Fruit fly (Drosophila melanogaster) whole organism, embryonic: ENCODE measurements around the gene CG9269.

ENCODE experiments used
- Antp ChIP-seq: fragments of 200-800 bp; sonication (Bioruptor generic); optimal IDR thresholded peaks from 3 replicates; lab custom pipeline; 2016; ENCODE audit warnings: missing biosample characterization, missing genetic modification characterization
- Atf-2 ChIP-seq: fragments of 200-800 bp; sonication (Bioruptor generic); optimal IDR thresholded peaks from 2 replicates; lab custom pipeline; 2016; ENCODE audit warnings: missing biosample characterization, missing genetic modification characterization
- Awh ChIP-seq: fragments of 200-800 bp; sonication (Bioruptor generic); IDR thresholded peaks from 2 replicates; pipeline ENCODE4, ENCODE4 v1.3.6; 2022; ENCODE audit warnings: missing biosample characterization, missing genetic modification characterization
- CG10267 ChIP-seq: fragments of 200-800 bp; sonication (Bioruptor generic); optimal IDR thresholded peaks from 2 replicates; lab custom pipeline; 2018; ENCODE audit warnings: missing biosample characterization, mild to moderate bottlenecking, missing genetic modification characterization, moderate library complexity
- CG10321 ChIP-seq: fragments of 200-800 bp; sonication (Bioruptor generic); IDR thresholded peaks from 2 replicates; pipeline ENCODE4 v1.3.6; 2022; ENCODE audit warnings: missing biosample characterization, missing genetic modification characterization
- CG10543 ChIP-seq: fragments of 200-800 bp; sonication (Bioruptor generic); optimal IDR thresholded peaks from 3 replicates; lab custom pipeline; 2017; ENCODE audit warnings: missing biosample characterization, mild to moderate bottlenecking, missing genetic modification characterization, moderate library complexity
- CG11456 ChIP-seq: fragments of 200-800 bp; sonication (Bioruptor generic); IDR thresholded peaks from 3 replicates; pipeline ENCODE4 v1.3.6; 2022; ENCODE audit warnings: missing biosample characterization, missing genetic modification characterization
- CG11695 ChIP-seq: fragments of 200-800 bp; sonication (Bioruptor generic); IDR thresholded peaks from 3 replicates; pipeline ENCODE4 v1.3.6; 2022; ENCODE audit warnings: missing biosample characterization, missing genetic modification characterization
- CG12299 ChIP-seq: fragments of 200-800 bp; sonication (Bioruptor generic); optimal IDR thresholded peaks from 2 replicates; lab custom pipeline; 2018; ENCODE audit warnings: missing biosample characterization, mild to moderate bottlenecking, missing genetic modification characterization
- CG14710 ChIP-seq: fragments of 200-800 bp; sonication (Bioruptor generic); optimal IDR thresholded peaks from 3 replicates; lab custom pipeline; 2019; ENCODE audit warnings: missing biosample characterization, mild to moderate bottlenecking, missing genetic modification characterization, moderate library complexity
- CG14860 ChIP-seq: fragments of 200-800 bp; sonication (Bioruptor generic); IDR thresholded peaks from 3 replicates; pipeline ENCODE4 v1.3.6; 2022; ENCODE audit warnings: missing biosample characterization, missing genetic modification characterization; ENCODE audit not compliant: partially characterized antibody
- CG15269 ChIP-seq: fragments of 200-800 bp; sonication (Bioruptor generic); optimal IDR thresholded peaks from 2 replicates; lab custom pipeline; 2018; ENCODE audit warnings: missing biosample characterization, mild to moderate bottlenecking, missing genetic modification characterization, moderate library complexity
- CG15514 ChIP-seq: fragments of 200-800 bp; sonication (Bioruptor generic); optimal IDR thresholded peaks from 3 replicates; lab custom pipeline; 2017; ENCODE audit warnings: missing biosample characterization, missing genetic modification characterization, mild to moderate bottlenecking, moderate library complexity, missing genetic modification reagents
- CG3281 ChIP-seq: fragments of 200-800 bp; sonication (Bioruptor generic); optimal IDR thresholded peaks from 3 replicates; lab custom pipeline; 2017; ENCODE audit warnings: missing biosample characterization, mild to moderate bottlenecking, missing genetic modification characterization
- CG34422 ChIP-seq: fragments of 200-800 bp; sonication (Bioruptor generic); IDR thresholded peaks from 3 replicates; pipeline ENCODE4 v1.3.6; 2022; ENCODE audit warnings: missing biosample characterization, missing genetic modification characterization
- CG3847 ChIP-seq: fragments of 200-800 bp; sonication (Bioruptor generic); IDR thresholded peaks from 2 replicates; pipeline ENCODE4 v1.3.6; 2022; ENCODE audit warnings: missing biosample characterization, missing genetic modification characterization
- CG4707 ChIP-seq: fragments of 200-800 bp; sonication (Bioruptor generic); optimal IDR thresholded peaks from 2 replicates; lab custom pipeline; 2018; ENCODE audit warnings: missing biosample characterization, mild to moderate bottlenecking, missing genetic modification characterization, moderate library complexity
- CG6254 ChIP-seq: fragments of 200-800 bp; sonication (Bioruptor generic); optimal IDR thresholded peaks from 3 replicates; lab custom pipeline; 2017; ENCODE audit warnings: mild to moderate bottlenecking, missing biosample characterization, missing genetic modification reagents, missing genetic modification characterization
- CG6813 ChIP-seq: fragments of 200-800 bp; sonication (Bioruptor generic); optimal IDR thresholded peaks from 2 replicates; lab custom pipeline; 2017; ENCODE audit warnings: missing biosample characterization, missing genetic modification characterization, mild to moderate bottlenecking, moderate library complexity, missing genetic modification reagents
- CG6854 ChIP-seq: fragments of 200-800 bp; sonication (Bioruptor generic); optimal IDR thresholded peaks from 3 replicates; lab custom pipeline; 2017; ENCODE audit warnings: missing biosample characterization, mild to moderate bottlenecking, missing genetic modification characterization
- CG8765 ChIP-seq: fragments of 200-800 bp; sonication (Bioruptor generic); IDR thresholded peaks from 2 replicates; pipeline ENCODE4 v1.3.6; 2022; ENCODE audit warnings: missing biosample characterization, missing genetic modification characterization
- D19B ChIP-seq: fragments of 200-800 bp; sonication (Bioruptor generic); optimal IDR thresholded peaks from 2 replicates; lab custom pipeline; 2017; ENCODE audit warnings: missing biosample characterization, mild to moderate bottlenecking, missing genetic modification characterization
- Dek ChIP-seq: fragments of 200-800 bp; sonication (Bioruptor generic); optimal IDR thresholded peaks from 3 replicates; lab custom pipeline; 2019; ENCODE audit warnings: missing biosample characterization, mild to moderate bottlenecking, missing genetic modification characterization, moderate library complexity
- Fer3 ChIP-seq: fragments of 200-800 bp; sonication (Bioruptor generic); optimal IDR thresholded peaks from 2 replicates; lab custom pipeline; 2018; ENCODE audit warnings: missing biosample characterization, mild to moderate bottlenecking, missing genetic modification characterization, moderate library complexity
- HLH3B ChIP-seq: fragments of 200-800 bp; sonication (Bioruptor generic); IDR thresholded peaks from 2 replicates; pipeline ENCODE4 v1.3.6; 2022; ENCODE audit warnings: missing biosample characterization, missing genetic modification characterization
- HLHmδ ChIP-seq: fragments of 200-800 bp; sonication (Bioruptor generic); optimal IDR thresholded peaks from 2 replicates; lab custom pipeline; 2018; ENCODE audit warnings: missing biosample characterization, mild to moderate bottlenecking, missing genetic modification characterization, moderate library complexity
- Hr39 ChIP-seq: fragments of >200 bp; optimal IDR thresholded peaks from 2 replicates; lab custom pipeline; 2017
- Hr51 ChIP-seq, 2 experiments: fragments of 200-800 bp; sonication (Bioruptor generic); optimal IDR thresholded peaks; 2 replicates in 1 of 2; 3 replicates in 1 of 2; lab custom pipeline; 2016 to 2018; ENCODE audit warnings: missing biosample characterization in 2 of 2, missing genetic modification characterization in 2 of 2, mild to moderate bottlenecking in 1 of 2, moderate library complexity in 1 of 2
- Jarid2 ChIP-seq: fragments of 200-800 bp; sonication (Bioruptor generic); optimal IDR thresholded peaks from 3 replicates; lab custom pipeline; 2017; ENCODE audit warnings: mild to moderate bottlenecking, missing biosample characterization, missing genetic modification reagents, missing genetic modification characterization
- Mes4 ChIP-seq: fragments of 200-800 bp; sonication (Bioruptor generic); optimal IDR thresholded peaks from 2 replicates; lab custom pipeline; 2016; ENCODE audit warnings: missing biosample characterization, missing genetic modification characterization
- Oli ChIP-seq: fragments of 200-800 bp; sonication (Bioruptor generic); optimal IDR thresholded peaks from 2 replicates; lab custom pipeline; 2018; ENCODE audit warnings: missing biosample characterization, mild to moderate bottlenecking, missing genetic modification characterization, moderate library complexity
- Ravus ChIP-seq: fragments of 200-800 bp; sonication (Bioruptor generic); IDR thresholded peaks from 2 replicates; pipeline ENCODE4 v1.3.6; 2022; ENCODE audit warnings: missing biosample characterization, missing genetic modification characterization
- Sry-δ ChIP-seq: fragments of 200-800 bp; sonication (Bioruptor generic); optimal IDR thresholded peaks from 2 replicates; lab custom pipeline; 2016; ENCODE audit warnings: missing biosample characterization, missing genetic modification characterization
- cwo ChIP-seq: fragments of 200-800 bp; sonication (Bioruptor generic); optimal IDR thresholded peaks from 3 replicates; lab custom pipeline; 2017; ENCODE audit warnings: missing biosample characterization, missing genetic modification characterization, mild to moderate bottlenecking, moderate library complexity, missing genetic modification reagents
- fu2 ChIP-seq: fragments of 200-800 bp; sonication (Bioruptor generic); optimal IDR thresholded peaks from 2 replicates; lab custom pipeline; 2016; ENCODE audit warnings: missing biosample characterization, missing genetic modification characterization
- gcm ChIP-seq: fragments of 200-800 bp; sonication (Bioruptor generic); optimal IDR thresholded peaks from 2 replicates; lab custom pipeline; 2019; ENCODE audit warnings: missing biosample characterization, mild to moderate bottlenecking, missing genetic modification characterization, moderate library complexity
- gro ChIP-seq: fragments of 200-800 bp; sonication (Bioruptor generic); optimal IDR thresholded peaks from 2 replicates; lab custom pipeline; 2016; ENCODE audit warnings: missing biosample characterization, missing genetic modification characterization
- hkb ChIP-seq, 2 experiments: fragments of 200-800 bp in 1 of 2; fragments of >200 bp in 1 of 2; sonication (Bioruptor generic) in 1 of 2; IDR thresholded peaks in 1 of 2; optimal IDR thresholded peaks in 1 of 2; 2 replicates each; pipeline versions ENCODE4 v1.3.6 to Lab custom; 2017 to 2022; ENCODE audit warnings: missing biosample characterization in 1 of 2, missing genetic modification characterization in 1 of 2
- lilli ChIP-seq: fragments of 200-800 bp; sonication (Bioruptor generic); optimal IDR thresholded peaks from 3 replicates; lab custom pipeline; 2016; ENCODE audit warnings: missing biosample characterization, missing genetic modification characterization
- luna ChIP-seq: fragments of 200-800 bp; sonication (Bioruptor generic); optimal IDR thresholded peaks from 2 replicates; lab custom pipeline; 2016; ENCODE audit warnings: missing biosample characterization, missing genetic modification characterization
- p53 ChIP-seq: fragments of 200-800 bp; sonication (Bioruptor generic); optimal IDR thresholded peaks from 2 replicates; lab custom pipeline; 2016; ENCODE audit warnings: missing biosample characterization, missing genetic modification characterization
- pan ChIP-seq, 4 experiments: fragments of >200 bp in 3 of 4; fragments of 200-800 bp in 1 of 4; sonication (Bioruptor generic) in 1 of 4; optimal IDR thresholded peaks in 3 of 4; IDR thresholded peaks in 1 of 4; 2 replicates each; pipeline versions ENCODE4 v1.3.6 to Lab custom; 2017 to 2022; ENCODE audit warnings: missing biosample characterization in 2 of 4, missing genetic modification characterization in 2 of 4, mixed read lengths in 1 of 4
- pfk ChIP-seq: fragments of 200-800 bp; sonication (Bioruptor generic); optimal IDR thresholded peaks from 2 replicates; lab custom pipeline; 2018; ENCODE audit warnings: missing biosample characterization, mild to moderate bottlenecking, missing genetic modification characterization, moderate library complexity
- sc ChIP-seq, 3 experiments: fragments of >200 bp in 2 of 3; fragments of 200-800 bp in 1 of 3; sonication (Bioruptor generic) in 1 of 3; optimal IDR thresholded peaks; 2 replicates in 2 of 3; 3 replicates in 1 of 3; lab custom pipeline; 2017; ENCODE audit warnings: mild to moderate bottlenecking in 1 of 3, missing biosample characterization in 1 of 3, missing genetic modification characterization in 1 of 3, missing genetic modification reagents in 1 of 3
- slou ChIP-seq: fragments of 200-800 bp; sonication (Bioruptor generic); optimal IDR thresholded peaks from 3 replicates; lab custom pipeline; 2016; ENCODE audit warnings: missing biosample characterization, missing genetic modification characterization
- tap ChIP-seq: fragments of 200-800 bp; optimal IDR thresholded peaks from 3 replicates; lab custom pipeline; 2019; ENCODE audit warnings: missing biosample characterization, mild to moderate bottlenecking, missing genetic modification characterization, moderate library complexity

Gene CG9269

dm6 chr3R:13660924-13661659 is 45.4 kb downstream of the CG9269 start, which contains the start of gene B52 (continued):
- TF ChIP-seq CG6854 (peak; percentile 70), CG10543 (peak; percentile 68), CG10321 (GFP tag; lab: Robert Waterston, UW) (0 out of 2 replicates have a peak, but pooled peaks have one; percentile 38), HLHmδ (GFP tag; lab: Kevin White, UChicago) (peak; percentile 90), CG8765 (GFP tag; lab: Robert Waterston, UW) (0 out of 2 replicates have a peak, but pooled peaks have one; percentile 41), CG12299 (tag; lab: Kevin White, UChicago) (peak; percentile 52), tap (tag; lab: Kevin White, UChicago) (no peak), CG15514 (GFP tag; lab: Kevin White, UChicago) (peak; percentile 70), slou (GFP tag; lab: Kevin White, UChicago) (no peak), Jarid2 (GFP tag; lab: Kevin White, UChicago) (peak; percentile 74), CG10267 (tag; lab: Kevin White, UChicago) (peak; percentile 37), luna (GFP tag; lab: Kevin White, UChicago) (peak; percentile 53), CG3281 (GFP tag; lab: Kevin White, UChicago) (peak; percentile 81), CG11695 (GFP tag; lab: Robert Waterston, UW) (peak; percentile 60; the same call in 2 of the 3 replicates), Awh (GFP tag; lab: Robert Waterston, UW) (peak; percentile 64), Hr51 (GFP tag; optimal IDR thresholded peaks at IDR 0.05; lab: Kevin White, UChicago) (peak in 1 of 2 experiments; percentile 0), sc (optimal IDR thresholded peaks at IDR 0.05; lab: Kevin White, UChicago) (no peak), sc (GFP tag; optimal IDR thresholded peaks at IDR 0.05; lab: Kevin White, UChicago) (peak; percentile 23), gcm (GFP tag; lab: Kevin White, UChicago) (peak; percentile 78), CG11456 (GFP tag; lab: Robert Waterston, UW) (peak; percentile 87), Dek (tag; lab: Kevin White, UChicago) (no peak), CG34422 (GFP tag; lab: Robert Waterston, UW) (peak; percentile 91; the same call in 1 of the 3 replicates), CG3847 (GFP tag; lab: Robert Waterston, UW) (peak; percentile 43; the same call in 1 of the 2 replicates), CG14860 (GFP tag; lab: Robert Waterston, UW) (no peak; the same call in 2 of the 3 replicates), p53 (GFP tag; lab: Kevin White, UChicago) (peak; percentile 5), Atf-2 (GFP tag; lab: Kevin White, UChicago) (no peak), HLH3B (peak; percentile 39), Oli (tag; lab: Kevin White, UChicago) (peak; percentile 10), pfk (GFP tag; lab: Kevin White, UChicago) (peak; percentile 95), Hr39 (no peak), Antp (GFP tag; lab: Kevin White, UChicago) (peak; percentile 48), CG14710 (tag; lab: Kevin White, UChicago) (peak; percentile 35), lilli (GFP tag; lab: Kevin White, UChicago) (no peak), CG4707 (GFP tag; lab: Kevin White, UChicago) (peak; percentile 82), CG15269 (tag; lab: Kevin White, UChicago) (no peak), CG6254 (GFP tag; lab: Kevin White, UChicago) (peak; percentile 62), pan (optimal IDR thresholded peaks at IDR 0.05; lab: Kevin White, UChicago) (no peak), pan (GFP tag; optimal IDR thresholded peaks at IDR 0.05 in 1 of 2, IDR thresholded peaks at IDR 0.05 in 1 of 2) (peak in 1 of 2 experiments; percentile 65), Fer3 (peak; percentile 73), cwo (GFP tag; lab: Kevin White, UChicago) (no peak), CG6813 (GFP tag; lab: Kevin White, UChicago) (peak; percentile 75), Mes4 (GFP tag; lab: Kevin White, UChicago) (peak; percentile 86), fu2 (peak; percentile 17), hkb (optimal IDR thresholded peaks at IDR 0.05; lab: Kevin White, UChicago) (no peak), hkb (GFP tag; IDR thresholded peaks at IDR 0.05; lab: Robert Waterston, UW) (peak; percentile 58), Sry-δ (peak; percentile 60), Ravus (GFP tag; lab: Robert Waterston, UW) (no peak), D19B (GFP tag; lab: Kevin White, UChicago) (peak; percentile 65), gro (GFP tag; lab: Kevin White, UChicago) (peak; percentile 39)
